Fruit fly (Drosophila melanogaster) S2 (cell line): ENCODE data around the gene Reck.

Experiments
- CG8478 ChIP-seq: fragments of >200 bp; optimal IDR thresholded peaks from 2 replicates; lab custom pipeline; 2018
- CTCF ChIP-seq, 2 experiments: fragments of >200 bp; optimal IDR thresholded peaks; 2 replicates each; lab custom pipeline; 2018

Gene Reck

dm6 chr3L:14977536-14978495, 36.0 kb downstream of the Reck start:
- no peak for TF ChIP-seq CTCF (optimal IDR thresholded peaks at IDR 0.05; lab: Kevin White, UChicago)
- no peak for TF ChIP-seq CG8478 (lab: Kevin White, UChicago)

- TF ChIP-seq CTCF (optimal IDR thresholded peaks at IDR 0.05; lab: Kevin White, UChicago) (no peak), CG8478 (lab: Kevin White, UChicago) (no peak)
These were observed 37.8 kb downstream of the Reck start for dm6 chr3L:14976026-14976425.

DNA sequence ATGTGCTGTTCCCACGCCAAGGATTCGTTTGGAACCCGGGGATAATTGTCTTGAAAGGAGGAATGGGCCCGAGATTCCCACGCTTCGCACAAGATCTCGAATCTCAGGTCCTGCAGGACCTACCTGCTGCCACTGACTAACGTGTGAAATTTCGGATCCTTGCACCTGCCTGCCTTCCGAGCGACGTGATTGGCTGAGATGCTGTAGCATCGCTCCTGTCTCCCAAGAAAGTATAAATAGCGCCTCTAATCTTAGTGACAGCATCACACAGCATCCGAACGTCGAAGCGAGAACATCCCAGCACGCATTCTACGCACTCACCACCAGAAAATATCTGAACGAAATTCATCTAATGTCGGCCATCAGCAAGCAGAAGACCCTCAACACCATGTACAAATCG, 38.9 kb downstream of the Reck start:
- TF ChIP-seq CTCF (optimal IDR thresholded peaks at IDR 0.05; lab: Kevin White, UChicago) (no peak), CG8478 (lab: Kevin White, UChicago) (no peak)

- TF ChIP-seq CTCF (optimal IDR thresholded peaks at IDR 0.05; lab: Kevin White, UChicago) (no peak), CG8478 (lab: Kevin White, UChicago) (no peak)
These were observed 39.3 kb downstream of the Reck start, which contains the start of gene Ocho for dm6 chr3L:14974513-14974912. Gene Ocho (plus strand): TSS chr3L:14974848.

- no peak for TF ChIP-seq CTCF (optimal IDR thresholded peaks at IDR 0.05; lab: Kevin White, UChicago)
- no peak for TF ChIP-seq CG8478 (lab: Kevin White, UChicago)
These were observed 40.6 kb downstream of the Reck start for dm6 chr3L:14973251-14973625.

DNA sequence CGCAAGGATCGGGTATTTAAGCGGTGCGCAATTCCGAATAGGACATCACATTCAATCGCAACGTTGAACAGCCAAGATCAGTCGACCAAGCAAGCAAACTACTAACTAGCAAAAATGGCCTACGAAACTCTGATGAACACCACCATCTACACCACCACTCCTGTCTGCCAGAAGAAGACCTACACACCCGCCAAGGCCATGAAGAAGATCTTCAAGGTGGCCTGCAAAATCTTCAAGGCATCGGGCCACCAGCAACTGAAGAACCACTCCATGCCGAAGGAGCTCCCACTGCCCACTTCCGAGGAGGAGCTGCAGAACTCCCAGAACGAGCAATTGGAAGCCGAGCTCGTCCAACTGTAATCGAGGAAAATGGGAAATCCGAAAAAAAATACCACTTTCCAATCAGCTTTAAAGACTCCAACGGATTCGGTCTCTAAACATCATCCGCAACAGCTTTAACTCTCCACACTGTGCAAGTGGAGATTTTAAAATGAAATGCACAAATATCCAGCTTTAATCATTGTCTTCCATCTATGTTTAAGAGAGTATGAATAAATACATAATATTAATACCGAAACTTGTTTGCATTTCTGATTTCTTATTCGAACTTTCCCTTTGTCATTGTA, 41.1 kb downstream of the Reck start, which contains the start of gene Brd:
TSS of gene Brd (plus strand) at position 43 of the 626 bp plus-strand sequence.
- TF ChIP-seq CG8478 (lab: Kevin White, UChicago) (no peak), CTCF (optimal IDR thresholded peaks at IDR 0.05; lab: Kevin White, UChicago) (no peak)

DNA sequence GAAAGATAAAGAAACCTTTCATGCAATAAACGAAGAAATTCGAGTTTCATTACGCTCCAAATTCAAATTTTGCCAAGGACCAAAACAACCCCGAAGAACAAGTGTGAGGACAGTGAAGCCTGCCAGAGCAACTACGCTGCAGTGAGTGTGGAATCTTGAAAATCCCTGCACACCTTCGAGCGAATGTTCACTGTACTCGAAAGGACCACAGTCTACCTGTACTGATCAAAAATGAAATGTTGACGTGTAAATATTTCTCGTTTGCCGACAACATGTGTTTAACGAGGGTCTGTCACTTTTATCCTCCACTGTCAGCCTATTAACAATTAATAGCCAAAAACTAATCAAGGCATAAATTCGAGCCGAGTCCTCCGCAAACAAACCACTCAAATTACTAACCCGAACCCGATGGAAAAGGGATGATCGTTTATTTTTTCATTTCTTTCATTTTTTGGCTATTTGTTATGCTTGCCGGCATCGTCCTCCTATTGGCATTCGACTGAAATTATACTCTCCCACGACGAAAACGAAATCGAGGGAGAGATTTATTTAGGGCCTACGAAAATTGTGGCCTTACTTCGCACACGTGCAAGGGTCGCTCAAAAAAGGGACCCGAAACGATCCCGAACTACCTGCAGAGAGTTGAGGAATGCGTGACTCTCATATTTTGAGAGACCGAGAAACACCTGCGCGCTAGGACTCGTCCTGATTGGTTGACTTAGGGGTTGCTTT, 41.8 kb downstream of the Reck start:
- no peak for TF ChIP-seq CG8478 (lab: Kevin White, UChicago)
- no peak for TF ChIP-seq CTCF (optimal IDR thresholded peaks at IDR 0.05; lab: Kevin White, UChicago)

- TF ChIP-seq CTCF (optimal IDR thresholded peaks at IDR 0.05; lab: Kevin White, UChicago) (no peak), CG8478 (lab: Kevin White, UChicago) (no peak)
These were observed 43.6 kb downstream of the Reck start for dm6 chr3L:14970213-14970612.

- TF ChIP-seq CG8478 (lab: Kevin White, UChicago), result no peak
- TF ChIP-seq CTCF (optimal IDR thresholded peaks at IDR 0.05; lab: Kevin White, UChicago), result no peak
These were observed 44.7 kb downstream of the Reck start, which contains the start of gene Tom for dm6 chr3L:14969171-14969570. Gene Tom (plus strand): TSS chr3L:14969344.

- TF ChIP-seq CTCF (optimal IDR thresholded peaks at IDR 0.05; lab: Kevin White, UChicago), result no peak
- no peak for TF ChIP-seq CG8478 (lab: Kevin White, UChicago)
These were observed 45.3 kb downstream of the Reck start for dm6 chr3L:14968553-14968952.

dm6 chr3L:14967691-14968538, 45.9 kb downstream of the Reck start:
- TF ChIP-seq CTCF (optimal IDR thresholded peaks at IDR 0.05; lab: Kevin White, UChicago) (no peak), CG8478 (lab: Kevin White, UChicago) (no peak)

DNA sequence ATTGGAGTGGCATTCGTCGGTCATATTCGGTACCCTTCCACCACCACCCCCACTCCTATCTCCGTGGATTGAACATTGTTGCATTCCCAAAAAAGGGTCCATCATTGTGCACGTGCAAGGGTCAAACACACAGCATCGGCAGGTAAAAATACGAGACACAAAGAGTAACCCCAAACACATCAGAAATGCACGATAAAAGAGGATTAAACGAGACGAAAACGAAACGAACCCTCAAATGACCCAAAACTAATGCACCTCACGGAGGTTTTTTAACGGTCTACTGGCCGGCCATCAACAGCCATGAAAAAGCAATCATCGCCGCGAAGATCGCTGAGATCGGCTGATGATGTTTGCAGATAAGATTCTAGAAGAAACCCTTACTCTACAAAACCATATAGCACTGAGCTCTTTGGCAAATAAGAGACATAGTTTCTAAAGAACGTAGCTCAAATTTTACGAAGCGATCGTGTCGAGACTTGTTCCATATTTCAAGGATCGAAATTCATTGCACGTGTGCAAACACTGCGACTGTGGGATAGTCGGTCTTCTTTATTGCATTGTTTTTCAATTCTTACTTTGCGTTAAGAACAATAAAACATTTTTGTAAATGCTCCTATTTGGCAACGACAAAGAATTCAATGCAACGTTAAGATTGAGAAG, 47.5 kb downstream of the Reck start:
- no peak for TF ChIP-seq CTCF (optimal IDR thresholded peaks at IDR 0.05; lab: Kevin White, UChicago)
- no peak for TF ChIP-seq CG8478 (lab: Kevin White, UChicago)

DNA sequence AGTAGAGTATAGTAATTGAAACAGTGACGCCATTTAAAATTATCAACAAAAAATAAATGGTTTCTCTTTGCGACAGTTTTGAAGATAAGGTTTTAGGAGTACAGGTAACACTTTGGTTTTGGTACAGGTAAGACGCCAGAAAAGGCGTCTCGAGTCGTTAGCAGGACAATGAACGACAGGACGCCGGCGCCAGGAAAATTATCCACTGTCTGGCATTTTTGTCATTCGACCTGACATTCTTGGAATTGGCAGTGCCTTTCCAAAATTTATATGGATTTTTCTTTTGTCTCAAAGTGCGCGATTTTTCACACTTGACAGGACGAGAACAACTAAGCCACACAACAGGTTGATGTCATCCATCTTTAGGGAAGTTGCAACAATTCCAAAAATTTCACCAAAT, 49.0 kb downstream of the Reck start:
- no peak for TF ChIP-seq CTCF (optimal IDR thresholded peaks at IDR 0.05; lab: Kevin White, UChicago)
- TF ChIP-seq CG8478 (lab: Kevin White, UChicago), result no peak
